Fruit fly (Drosophila melanogaster) whole organism, embryonic: ENCODE results near the gene vers.

Experiments
- Asciz ChIP-seq: fragments of 200-800 bp; sonication (Bioruptor generic); optimal IDR thresholded peaks from 2 replicates; lab custom pipeline; 2017; ENCODE audit warnings: missing biosample characterization, mild to moderate bottlenecking, missing genetic modification characterization, missing genetic modification reagents
- CG11456 ChIP-seq: fragments of 200-800 bp; sonication (Bioruptor generic); IDR thresholded peaks from 3 replicates; pipeline ENCODE4 v1.3.6; 2022; ENCODE audit warnings: missing biosample characterization, missing genetic modification characterization
- CG11723 ChIP-seq: fragments of 200-800 bp; sonication (Bioruptor generic); optimal IDR thresholded peaks from 2 replicates; lab custom pipeline; 2017; ENCODE audit warnings: missing biosample characterization, mild to moderate bottlenecking, missing genetic modification characterization
- CG12071 ChIP-seq: fragments of 200-800 bp; sonication (Bioruptor generic); optimal IDR thresholded peaks from 3 replicates; lab custom pipeline; 2018; ENCODE audit warnings: missing biosample characterization, mild to moderate bottlenecking, missing genetic modification characterization
- CG12219 ChIP-seq: fragments of 200-800 bp; sonication (Bioruptor generic); optimal IDR thresholded peaks from 3 replicates; lab custom pipeline; 2018; ENCODE audit warnings: missing biosample characterization, mild to moderate bottlenecking, missing genetic modification characterization
- CG1233 ChIP-seq: fragments of 200-800 bp; sonication (Bioruptor generic); optimal IDR thresholded peaks from 4 replicates; lab custom pipeline; 2018; ENCODE audit warnings: missing biosample characterization, mild to moderate bottlenecking, missing genetic modification characterization
- CG12659 ChIP-seq: fragments of 200-800 bp; sonication (Bioruptor generic); optimal IDR thresholded peaks from 3 replicates; lab custom pipeline; 2017; ENCODE audit warnings: mild to moderate bottlenecking, missing biosample characterization, missing genetic modification reagents, missing genetic modification characterization
- CG14710 ChIP-seq: fragments of 200-800 bp; sonication (Bioruptor generic); optimal IDR thresholded peaks from 3 replicates; lab custom pipeline; 2019; ENCODE audit warnings: missing biosample characterization, mild to moderate bottlenecking, missing genetic modification characterization, moderate library complexity
- CG14965 ChIP-seq: fragments of 200-800 bp; sonication (Bioruptor generic); optimal IDR thresholded peaks from 2 replicates; lab custom pipeline; 2016; ENCODE audit warnings: missing biosample characterization, missing genetic modification characterization, borderline replicate concordance
- CG15269 ChIP-seq: fragments of 200-800 bp; sonication (Bioruptor generic); optimal IDR thresholded peaks from 2 replicates; lab custom pipeline; 2018; ENCODE audit warnings: missing biosample characterization, mild to moderate bottlenecking, missing genetic modification characterization, moderate library complexity
- CG1603 ChIP-seq: fragments of 200-800 bp; sonication (Bioruptor generic); optimal IDR thresholded peaks from 2 replicates; lab custom pipeline; 2019; ENCODE audit warnings: missing biosample characterization, mild to moderate bottlenecking, missing genetic modification characterization, moderate library complexity
- CG17359 ChIP-seq: fragments of 200-800 bp; sonication (Bioruptor generic); optimal IDR thresholded peaks from 3 replicates; lab custom pipeline; 2018; ENCODE audit warnings: missing biosample characterization, mild to moderate bottlenecking, missing genetic modification characterization, moderate library complexity
- CG17829 ChIP-seq: fragments of 200-800 bp; optimal IDR thresholded peaks from 2 replicates; lab custom pipeline; 2019; ENCODE audit warnings: missing biosample characterization, mild to moderate bottlenecking, missing genetic modification characterization, moderate library complexity
- CG18476 ChIP-seq: fragments of 200-800 bp; sonication (Bioruptor generic); optimal IDR thresholded peaks from 2 replicates; lab custom pipeline; 2016; ENCODE audit warnings: missing biosample characterization, mild to moderate bottlenecking, missing genetic modification characterization
- CG18764 ChIP-seq: fragments of 200-800 bp; sonication (Bioruptor generic); optimal IDR thresholded peaks from 3 replicates; lab custom pipeline; 2016; ENCODE audit warnings: missing biosample characterization, missing genetic modification characterization
- CG2202 ChIP-seq: fragments of 200-800 bp; sonication (Bioruptor generic); optimal IDR thresholded peaks from 2 replicates; lab custom pipeline; 2018; ENCODE audit warnings: missing biosample characterization, mild to moderate bottlenecking, missing genetic modification characterization
- CG2712 ChIP-seq: fragments of 200-800 bp; optimal IDR thresholded peaks from 3 replicates; lab custom pipeline; 2019; ENCODE audit warnings: missing biosample characterization, mild to moderate bottlenecking, missing genetic modification characterization, moderate library complexity
- CG30431 ChIP-seq: fragments of 200-800 bp; sonication (Bioruptor generic); optimal IDR thresholded peaks from 2 replicates; lab custom pipeline; 2017; ENCODE audit warnings: missing biosample characterization, missing genetic modification characterization
- CG32772 ChIP-seq: fragments of 200-800 bp; sonication (Bioruptor generic); IDR thresholded peaks from 2 replicates; pipeline ENCODE4 v1.3.6; 2022; ENCODE audit warnings: missing biosample characterization, missing genetic modification characterization
- CG4707 ChIP-seq: fragments of 200-800 bp; sonication (Bioruptor generic); optimal IDR thresholded peaks from 2 replicates; lab custom pipeline; 2018; ENCODE audit warnings: missing biosample characterization, mild to moderate bottlenecking, missing genetic modification characterization, moderate library complexity
- CG6854 ChIP-seq: fragments of 200-800 bp; sonication (Bioruptor generic); optimal IDR thresholded peaks from 3 replicates; lab custom pipeline; 2017; ENCODE audit warnings: missing biosample characterization, mild to moderate bottlenecking, missing genetic modification characterization
- CG8924 ChIP-seq: fragments of 200-800 bp; optimal IDR thresholded peaks from 3 replicates; lab custom pipeline; 2019; ENCODE audit warnings: missing biosample characterization, mild to moderate bottlenecking, missing genetic modification characterization, moderate library complexity
- CG9609 ChIP-seq: fragments of 200-800 bp; sonication (Bioruptor generic); optimal IDR thresholded peaks from 3 replicates; lab custom pipeline; 2016; ENCODE audit warnings: missing biosample characterization, missing genetic modification characterization
- CG9932 ChIP-seq: fragments of 200-800 bp; sonication (Bioruptor generic); IDR thresholded peaks from 2 replicates; pipeline ENCODE4 v1.3.6; 2022; ENCODE audit warnings: missing biosample characterization, missing genetic modification characterization
- Chrac-16 ChIP-seq: fragments of 200-800 bp; sonication (Bioruptor generic); optimal IDR thresholded peaks from 3 replicates; lab custom pipeline; 2016; ENCODE audit warnings: missing biosample characterization, missing genetic modification characterization
- CoRest ChIP-seq: fragments of 200-800 bp; sonication (Bioruptor generic); optimal IDR thresholded peaks from 3 replicates; lab custom pipeline; 2018; ENCODE audit warnings: missing biosample characterization, mild to moderate bottlenecking, missing genetic modification characterization, moderate library complexity
- Dp ChIP-seq: fragments of 200-800 bp; sonication (Bioruptor generic); optimal IDR thresholded peaks from 2 replicates; lab custom pipeline; 2018; ENCODE audit warnings: missing biosample characterization, mild to moderate bottlenecking, missing genetic modification characterization, moderate library complexity
- Eip74EF ChIP-seq, 2 experiments: fragments of 200-800 bp in 1 of 2; fragments of >200 bp in 1 of 2; sonication (Bioruptor generic) in 1 of 2; optimal IDR thresholded peaks; 2 replicates each; lab custom pipeline; 2017 to 2019; ENCODE audit warnings: missing biosample characterization in 2 of 2, missing genetic modification characterization in 2 of 2, mild to moderate bottlenecking in 1 of 2, moderate library complexity in 1 of 2
- HLHmδ ChIP-seq: fragments of 200-800 bp; sonication (Bioruptor generic); optimal IDR thresholded peaks from 2 replicates; lab custom pipeline; 2018; ENCODE audit warnings: missing biosample characterization, mild to moderate bottlenecking, missing genetic modification characterization, moderate library complexity
- Hr51 ChIP-seq, 2 experiments: fragments of 200-800 bp; sonication (Bioruptor generic); optimal IDR thresholded peaks; 2 replicates in 1 of 2; 3 replicates in 1 of 2; lab custom pipeline; 2016 to 2018; ENCODE audit warnings: missing biosample characterization in 2 of 2, missing genetic modification characterization in 2 of 2, mild to moderate bottlenecking in 1 of 2, moderate library complexity in 1 of 2
- Jarid2 ChIP-seq: fragments of 200-800 bp; sonication (Bioruptor generic); optimal IDR thresholded peaks from 3 replicates; lab custom pipeline; 2017; ENCODE audit warnings: mild to moderate bottlenecking, missing biosample characterization, missing genetic modification reagents, missing genetic modification characterization
- Lhr ChIP-seq: fragments of 200-800 bp; sonication (Bioruptor generic); optimal IDR thresholded peaks from 3 replicates; lab custom pipeline; 2017; ENCODE audit warnings: mild to moderate bottlenecking, missing biosample characterization, missing genetic modification reagents, missing genetic modification characterization
- MESR4 ChIP-seq: fragments of 200-800 bp; sonication (Bioruptor generic); optimal IDR thresholded peaks from 2 replicates; lab custom pipeline; 2018; ENCODE audit warnings: missing biosample characterization, mild to moderate bottlenecking, missing genetic modification characterization, moderate library complexity
- MTF-1 ChIP-seq: fragments of 200-800 bp; sonication (Bioruptor generic); optimal IDR thresholded peaks from 2 replicates; lab custom pipeline; 2018; ENCODE audit warnings: missing biosample characterization, mild to moderate bottlenecking, missing genetic modification characterization, borderline replicate concordance
- Meics ChIP-seq: fragments of 200-800 bp; sonication (Bioruptor generic); optimal IDR thresholded peaks from 2 replicates; lab custom pipeline; 2017; ENCODE audit warnings: missing biosample characterization, mild to moderate bottlenecking, missing genetic modification characterization
- Opbp ChIP-seq: fragments of 200-800 bp; sonication (Bioruptor generic); IDR thresholded peaks from 3 replicates; pipeline ENCODE4 v1.3.6; 2022; ENCODE audit warnings: missing biosample characterization, missing genetic modification characterization; ENCODE audit not compliant: partially characterized antibody
- Rfx ChIP-seq: fragments of 200-800 bp; sonication (Bioruptor generic); IDR thresholded peaks from 2 replicates; pipeline ENCODE4 v1.3.6; 2022; ENCODE audit warnings: missing biosample characterization, missing genetic modification characterization
- Sry-β ChIP-seq: fragments of 200-800 bp; sonication (Bioruptor generic); optimal IDR thresholded peaks from 2 replicates; lab custom pipeline; 2018; ENCODE audit warnings: missing biosample characterization, mild to moderate bottlenecking, missing genetic modification characterization, moderate library complexity
- bsh ChIP-seq, 2 experiments: fragments of 200-800 bp; sonication (Bioruptor generic); optimal IDR thresholded peaks; 2 replicates each; lab custom pipeline; 2017 to 2018; ENCODE audit warnings: mild to moderate bottlenecking in 2 of 2, missing biosample characterization in 2 of 2, missing genetic modification characterization in 2 of 2, moderate library complexity in 1 of 2
- cwo ChIP-seq: fragments of 200-800 bp; sonication (Bioruptor generic); optimal IDR thresholded peaks from 3 replicates; lab custom pipeline; 2017; ENCODE audit warnings: missing biosample characterization, missing genetic modification characterization, mild to moderate bottlenecking, moderate library complexity, missing genetic modification reagents
- kah ChIP-seq: fragments of 200-800 bp; sonication (Bioruptor generic); optimal IDR thresholded peaks from 2 replicates; lab custom pipeline; 2018; ENCODE audit warnings: missing biosample characterization, mild to moderate bottlenecking, missing genetic modification characterization
- pan ChIP-seq, 4 experiments: fragments of >200 bp in 3 of 4; fragments of 200-800 bp in 1 of 4; sonication (Bioruptor generic) in 1 of 4; optimal IDR thresholded peaks in 3 of 4; IDR thresholded peaks in 1 of 4; 2 replicates each; pipeline versions ENCODE4 v1.3.6 to Lab custom; 2017 to 2022; ENCODE audit warnings: missing biosample characterization in 2 of 4, missing genetic modification characterization in 2 of 4, mixed read lengths in 1 of 4
- slbo ChIP-seq: fragments of 200-800 bp; sonication (Bioruptor generic); IDR thresholded peaks from 2 replicates; pipeline ENCODE4 v1.3.6; 2022; ENCODE audit warnings: missing biosample characterization, missing genetic modification characterization
- stc ChIP-seq: fragments of 200-800 bp; sonication (Bioruptor generic); IDR thresholded peaks from 2 replicates; pipeline ENCODE4 v1.3.6; 2022; ENCODE audit warnings: missing biosample characterization, missing genetic modification characterization
- sug ChIP-seq: fragments of 200-800 bp; optimal IDR thresholded peaks from 2 replicates; lab custom pipeline; 2019; ENCODE audit warnings: missing biosample characterization, mild to moderate bottlenecking, missing genetic modification characterization, moderate library complexity
- tin ChIP-seq: fragments of 200-800 bp; sonication (Bioruptor generic); optimal IDR thresholded peaks from 3 replicates; lab custom pipeline; 2016; ENCODE audit warnings: missing biosample characterization, missing genetic modification characterization
- unpg ChIP-seq: fragments of 200-800 bp; sonication (Bioruptor generic); optimal IDR thresholded peaks from 3 replicates; lab custom pipeline; 2018; ENCODE audit warnings: missing biosample characterization, mild to moderate bottlenecking, missing genetic modification characterization, moderate library complexity
- zen ChIP-seq: fragments of 200-800 bp; sonication (Bioruptor generic); optimal IDR thresholded peaks from 3 replicates; lab custom pipeline; 2018; ENCODE audit warnings: missing biosample characterization, mild to moderate bottlenecking, missing genetic modification characterization, moderate library complexity

Gene vers

dm6 chr3L:12083861-12084260, 32.0 kb upstream of the vers start (continued):
- TF ChIP-seq HLHmδ (GFP tag; lab: Kevin White, UChicago) (peak; percentile 89), CG12659 (GFP tag; lab: Kevin White, UChicago) (peak; percentile 40), CG9932 (no peak), unpg (GFP tag; lab: Kevin White, UChicago) (peak; percentile 60), CG1233 (GFP tag; lab: Kevin White, UChicago) (peak; percentile 79), CG14710 (tag; lab: Kevin White, UChicago) (peak; percentile 72), CG17359 (tag; lab: Kevin White, UChicago) (peak; percentile 67), zen (tag; lab: Kevin White, UChicago) (no peak), CG9609 (GFP tag; lab: Kevin White, UChicago) (no peak), CoRest (tag; lab: Kevin White, UChicago) (peak; percentile 45), MTF-1 (GFP tag; lab: Kevin White, UChicago) (peak; percentile 88), pan (optimal IDR thresholded peaks at IDR 0.05; lab: Kevin White, UChicago) (no peak), pan (GFP tag; optimal IDR thresholded peaks at IDR 0.05 in 1 of 2, IDR thresholded peaks at IDR 0.05 in 1 of 2) (no peak), CG17829 (tag; lab: Kevin White, UChicago) (peak; percentile 70), CG11456 (GFP tag; lab: Robert Waterston, UW) (no peak), slbo (no peak), CG30431 (GFP tag; lab: Kevin White, UChicago) (peak; percentile 15), Opbp (GFP tag; lab: Robert Waterston, UW) (no peak), CG6854 (GFP tag; lab: Kevin White, UChicago) (peak; percentile 66), kah (GFP tag; lab: Kevin White, UChicago) (peak; percentile 64), Dp (GFP tag; lab: Kevin White, UChicago) (no peak), bsh (GFP tag; optimal IDR thresholded peaks at IDR 0.05; lab: Kevin White, UChicago) (peak in 1 of 2 experiments; percentile 65), tin (GFP tag; lab: Kevin White, UChicago) (peak; percentile 37), MESR4 (GFP tag; lab: Kevin White, UChicago) (peak; percentile 5), CG1603 (tag; lab: Kevin White, UChicago) (peak; percentile 56), sug (tag; lab: Kevin White, UChicago) (peak; percentile 3), Asciz (GFP tag; lab: Kevin White, UChicago) (peak; percentile 85), Rfx (GFP tag; lab: Robert Waterston, UW) (no peak), CG4707 (GFP tag; lab: Kevin White, UChicago) (peak; percentile 76), CG14965 (GFP tag; lab: Kevin White, UChicago) (peak; percentile 24), Eip74EF (GFP tag; optimal IDR thresholded peaks at IDR 0.05; lab: Kevin White, UChicago) (peak in 1 of 2 experiments; percentile 8), CG32772 (GFP tag; lab: Robert Waterston, UW) (no peak), CG11723 (GFP tag; lab: Kevin White, UChicago) (peak; percentile 63), CG15269 (tag; lab: Kevin White, UChicago) (peak; percentile 15), Lhr (GFP tag; lab: Kevin White, UChicago) (peak; percentile 46), Meics (GFP tag; lab: Kevin White, UChicago) (peak; percentile 16), CG2202 (peak; percentile 84), Hr51 (GFP tag; optimal IDR thresholded peaks at IDR 0.05; lab: Kevin White, UChicago) (peak; percentile 17 to 41), cwo (GFP tag; lab: Kevin White, UChicago) (peak; percentile 13), Chrac-16 (GFP tag; lab: Kevin White, UChicago) (no peak), CG2712 (tag; lab: Kevin White, UChicago) (peak; percentile 70), CG18476 (no peak), stc (GFP tag; lab: Robert Waterston, UW) (peak; percentile 28; the same call in 1 of the 2 replicates), CG12071 (GFP tag; lab: Kevin White, UChicago) (peak; percentile 66), CG8924 (tag; lab: Kevin White, UChicago) (peak; percentile 56), Sry-β (peak; percentile 47), CG12219 (GFP tag; lab: Kevin White, UChicago) (peak; percentile 50), CG18764 (peak; percentile 45), Jarid2 (GFP tag; lab: Kevin White, UChicago) (peak; percentile 7)
